Fruit fly (Drosophila melanogaster): ENCODE measurements around the gene raw.

DNA sequence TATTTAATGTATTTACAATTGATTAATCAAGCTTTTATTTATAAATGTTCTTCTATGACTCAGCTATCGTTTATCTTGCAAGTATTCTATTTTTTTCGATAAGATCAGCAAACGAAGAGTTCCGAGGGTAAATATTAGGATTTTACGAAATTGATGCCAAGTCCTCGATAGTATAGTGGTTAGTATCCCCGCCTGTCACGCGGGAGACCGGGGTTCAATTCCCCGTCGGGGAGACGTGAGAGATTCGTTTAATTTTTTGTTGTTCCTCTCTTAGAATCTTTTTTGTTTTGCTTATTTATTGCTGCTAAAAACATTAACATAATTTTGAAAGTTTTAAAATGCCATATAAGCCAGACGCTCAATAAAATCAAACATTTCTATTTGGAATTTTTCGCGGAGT, 61.5 kb downstream of the raw start:
- TF ChIP-seq CG8478 (optimal IDR thresholded peaks at IDR 0.05) = no peak
- TF ChIP-seq CTCF (optimal IDR thresholded peaks at IDR 0.05) = no peak
